Worm (Caenorhabditis elegans): ENCODE results near the gene srh-61.

Gene srh-61

ce11 chrII:12465557-12465956 is 50.7 kb downstream of the srh-61 start, which contains the start of gene sre-37:
sre-37 (plus strand) TSS chrII:12465857.
- TF ChIP-seq cog-1 (tag; optimal IDR thresholded peaks at IDR 0.05): no peak
- TF ChIP-seq ztf-29 (GFP tag; IDR thresholded peaks at IDR 0.05): no peak
- TF ChIP-seq ref-1 (GFP tag; conservative IDR thresholded peaks at IDR 0.05): no peak
- TF ChIP-seq ztf-23 (GFP tag; IDR thresholded peaks at IDR 0.05): no peak
- TF ChIP-seq klf-2 (GFP tag; conservative IDR thresholded peaks at IDR 0.05): no peak
- no peak for TF ChIP-seq flt-1 (GFP tag; IDR thresholded peaks at IDR 0.05)
- TF ChIP-seq T22C8.4 (GFP tag; IDR thresholded peaks at IDR 0.05): no peak
